Worm (Caenorhabditis elegans) whole organism, mixed stage, embryonic: ENCODE data around the gene sams-1.

Experiments used
- M03D4.4 ChIP-seq: sonication (generic microtip); optimal IDR thresholded peaks from 2 replicates; lab custom pipeline; 2017; ENCODE audit warnings: mild to moderate bottlenecking, missing genetic modification characterization, missing compliant biosample characterization
- bed-3 ChIP-seq: fragments of 200-800 bp; sonication (Bioruptor generic); optimal IDR thresholded peaks from 3 replicates; lab custom pipeline; 2018; ENCODE audit warnings: mild to moderate bottlenecking, missing genetic modification characterization, moderate library complexity, missing compliant biosample characterization
- blmp-1 ChIP-seq: fragments of 150-350 bp; optimal IDR thresholded peaks from 2 replicates; lab custom pipeline; 2014; ENCODE audit warnings: missing biosample characterization, missing genetic modification characterization
- ceh-39 ChIP-seq: fragments of 150-350 bp; optimal IDR thresholded peaks from 2 replicates; lab custom pipeline; 2014; ENCODE audit warnings: missing biosample characterization, missing genetic modification characterization
- ceh-43 ChIP-seq: fragments of 200-800 bp; sonication (Bioruptor generic); optimal IDR thresholded peaks from 2 replicates; lab custom pipeline; 2018; ENCODE audit warnings: mild to moderate bottlenecking, missing genetic modification characterization, moderate library complexity, missing compliant biosample characterization
- ceh-83 ChIP-seq: fragments of 200-800 bp; sonication (Bioruptor generic); optimal IDR thresholded peaks from 2 replicates; lab custom pipeline; 2018; ENCODE audit warnings: mild to moderate bottlenecking, missing genetic modification characterization, missing compliant biosample characterization
- ces-1 ChIP-seq: fragments of 150-350 bp; optimal IDR thresholded peaks from 2 replicates; lab custom pipeline; 2014; ENCODE audit warnings: missing biosample characterization, missing genetic modification reagents, missing genetic modification characterization
- cnd-1 ChIP-seq: fragments of 200-800 bp; sonication (Bioruptor generic); optimal IDR thresholded peaks from 2 replicates; lab custom pipeline; 2018; ENCODE audit warnings: mild to moderate bottlenecking, missing genetic modification characterization, missing compliant biosample characterization
- drap-1 ChIP-seq: fragments of 200-800 bp; sonication (Bioruptor generic); optimal IDR thresholded peaks from 3 replicates; lab custom pipeline; 2018; ENCODE audit warnings: mild to moderate bottlenecking, missing genetic modification characterization, missing compliant biosample characterization
- elt-1 ChIP-seq: sonication (generic microtip); optimal IDR thresholded peaks from 2 replicates; lab custom pipeline; 2017; ENCODE audit warnings: missing genetic modification characterization, mild to moderate bottlenecking, missing compliant biosample characterization, antibody characterized with exemption, moderate library complexity, borderline replicate concordance; ENCODE audit not compliant: insufficient read depth
- flh-1 ChIP-seq: fragments of 200-800 bp; sonication (Bioruptor generic); optimal IDR thresholded peaks from 2 replicates; lab custom pipeline; 2018; ENCODE audit warnings: mild to moderate bottlenecking, missing genetic modification characterization, moderate library complexity, missing compliant biosample characterization
- ham-2 ChIP-seq: fragments of 200-800 bp; sonication (Bioruptor generic); optimal IDR thresholded peaks from 2 replicates; lab custom pipeline; 2018; ENCODE audit warnings: mild to moderate bottlenecking, missing genetic modification characterization, missing compliant biosample characterization
- hlh-1 ChIP-seq: fragments of 150-350 bp; optimal IDR thresholded peaks from 2 replicates; lab custom pipeline; 2014; ENCODE audit warnings: missing biosample characterization, missing genetic modification reagents, missing genetic modification characterization
- lin-32 ChIP-seq: fragments of 200-800 bp; sonication (Bioruptor generic); optimal IDR thresholded peaks from 2 replicates; lab custom pipeline; 2018; ENCODE audit warnings: mild to moderate bottlenecking, missing genetic modification characterization, missing compliant biosample characterization
- lsy-2 ChIP-seq: fragments of 150-350 bp; optimal IDR thresholded peaks from 2 replicates; lab custom pipeline; 2014; ENCODE audit warnings: missing biosample characterization, missing genetic modification characterization
- mab-5 ChIP-seq: fragments of 150-350 bp; optimal IDR thresholded peaks from 2 replicates; lab custom pipeline; 2014; ENCODE audit warnings: missing biosample characterization, missing genetic modification characterization
- mep-1 ChIP-seq: fragments of 150-350 bp; optimal IDR thresholded peaks from 2 replicates; lab custom pipeline; 2017; ENCODE audit warnings: missing biosample characterization, missing genetic modification reagents, missing genetic modification characterization, inconsistent platforms
- mls-2 ChIP-seq: sonication (generic microtip); optimal IDR thresholded peaks from 2 replicates; lab custom pipeline; 2016; ENCODE audit warnings: mild to moderate bottlenecking, missing genetic modification characterization, moderate library complexity, missing compliant biosample characterization
- nhr-12 ChIP-seq: fragments of 150-350 bp; optimal IDR thresholded peaks from 2 replicates; lab custom pipeline; 2014; ENCODE audit warnings: missing biosample characterization, missing genetic modification characterization
- nhr-2 ChIP-seq: fragments of 150-350 bp; optimal IDR thresholded peaks from 2 replicates; lab custom pipeline; 2014; ENCODE audit warnings: missing biosample characterization, missing genetic modification characterization
- nhr-237 ChIP-seq: fragments of 150-350 bp; optimal IDR thresholded peaks from 2 replicates; lab custom pipeline; 2014; ENCODE audit warnings: missing biosample characterization, missing genetic modification characterization
- nhr-28 ChIP-seq: fragments of 150-350 bp; optimal IDR thresholded peaks from 2 replicates; lab custom pipeline; 2014; ENCODE audit warnings: missing biosample characterization, missing genetic modification characterization
- nhr-76 ChIP-seq: sonication (generic microtip); optimal IDR thresholded peaks from 2 replicates; lab custom pipeline; 2017; ENCODE audit warnings: missing biosample characterization, missing genetic modification characterization
- sem-2 ChIP-seq: fragments of 200-800 bp; sonication (Bioruptor generic); optimal IDR thresholded peaks from 2 replicates; lab custom pipeline; 2018; ENCODE audit warnings: mild to moderate bottlenecking, missing genetic modification characterization, missing compliant biosample characterization
- snpc-4 ChIP-seq: fragments of 150-350 bp; optimal IDR thresholded peaks from 2 replicates; lab custom pipeline; 2014; ENCODE audit warnings: missing biosample characterization, missing genetic modification characterization
- sptf-1 ChIP-seq: sonication (generic microtip); optimal IDR thresholded peaks from 2 replicates; lab custom pipeline; 2017; ENCODE audit warnings: mild to moderate bottlenecking, missing genetic modification characterization, moderate library complexity, missing compliant biosample characterization
- tbx-8 ChIP-seq: fragments of 200-800 bp; sonication (Bioruptor generic); optimal IDR thresholded peaks from 2 replicates; lab custom pipeline; 2018; ENCODE audit warnings: mild to moderate bottlenecking, missing genetic modification characterization, moderate library complexity, missing compliant biosample characterization
- unc-120 ChIP-seq: sonication (generic microtip); optimal IDR thresholded peaks from 2 replicates; lab custom pipeline; 2017; ENCODE audit warnings: missing genetic modification characterization, missing compliant biosample characterization; ENCODE audit not compliant: poor library complexity, severe bottlenecking
- unc-39 ChIP-seq: fragments of 150-350 bp; optimal IDR thresholded peaks from 2 replicates; lab custom pipeline; 2014; ENCODE audit warnings: missing biosample characterization, missing genetic modification characterization
- unc-62 ChIP-seq: fragments of 150-350 bp; optimal IDR thresholded peaks from 2 replicates; lab custom pipeline; 2014; ENCODE audit warnings: missing biosample characterization, missing genetic modification reagents, missing genetic modification characterization

sams-1 gene

ce11 chrX:11999573-11999972, 33.8 kb downstream of the sams-1 start:
- TF ChIP-seq blmp-1, result no peak
- TF ChIP-seq mls-2 (tag; lab: Kevin White, UChicago), result no peak
- TF ChIP-seq nhr-28 (tag; lab: Kevin White, UChicago), result no peak
- no peak for TF ChIP-seq flh-1 (GFP tag; lab: Kevin White, UChicago)
- no peak for TF ChIP-seq nhr-237
- no peak for TF ChIP-seq ces-1 (GFP tag; lab: Kevin White, UChicago)
- no peak for TF ChIP-seq unc-120 (tag; lab: Kevin White, UChicago)
- no peak for TF ChIP-seq sem-2
- TF ChIP-seq ceh-39, result no peak
- no peak for TF ChIP-seq nhr-12 (tag; lab: Kevin White, UChicago)
- no peak for TF ChIP-seq ceh-43 (GFP tag; lab: Kevin White, UChicago)
- TF ChIP-seq snpc-4 (tag; lab: Kevin White, UChicago), result no peak
- no peak for TF ChIP-seq nhr-76
- TF ChIP-seq mab-5 (tag; lab: Kevin White, UChicago), result no peak
- TF ChIP-seq bed-3 (GFP tag; lab: Kevin White, UChicago), result no peak
- TF ChIP-seq unc-62 (GFP tag; lab: Kevin White, UChicago), result no peak
- TF ChIP-seq M03D4.4 (tag; lab: Kevin White, UChicago), result no peak
- no peak for TF ChIP-seq tbx-8
- TF ChIP-seq mep-1 (tag; lab: Kevin White, UChicago), result no peak
- TF ChIP-seq hlh-1 (tag; lab: Kevin White, UChicago), result no peak

ce11 chrX:12001600-12001999, 35.8 kb downstream of the sams-1 start:
- TF ChIP-seq cnd-1 (tag; lab: Kevin White, UChicago) (no peak), lsy-2 (tag; lab: Kevin White, UChicago) (no peak), flh-1 (GFP tag; lab: Kevin White, UChicago) (no peak), nhr-76 (no peak), sem-2 (no peak), unc-39 (tag; lab: Kevin White, UChicago) (no peak), ceh-43 (GFP tag; lab: Kevin White, UChicago) (no peak), tbx-8 (no peak), bed-3 (GFP tag; lab: Kevin White, UChicago) (no peak), nhr-237 (no peak), mab-5 (tag; lab: Kevin White, UChicago) (no peak), M03D4.4 (tag; lab: Kevin White, UChicago) (no peak), ceh-83 (GFP tag; lab: Kevin White, UChicago) (no peak), hlh-1 (tag; lab: Kevin White, UChicago) (no peak), elt-1 (tag; lab: Kevin White, UChicago) (no peak), ham-2 (no peak), ceh-39 (no peak), lin-32 (GFP tag; lab: Kevin White, UChicago) (no peak)

ce11 chrX:12003969-12004368, 38.2 kb downstream of the sams-1 start:
- TF ChIP-seq M03D4.4 (tag; lab: Kevin White, UChicago), result no peak
- no peak for TF ChIP-seq unc-120 (tag; lab: Kevin White, UChicago)
- TF ChIP-seq nhr-2 (tag; lab: Kevin White, UChicago), result no peak
- no peak for TF ChIP-seq nhr-28 (tag; lab: Kevin White, UChicago)
- TF ChIP-seq nhr-12 (tag; lab: Kevin White, UChicago), result no peak
- TF ChIP-seq drap-1 (GFP tag; lab: Kevin White, UChicago), result no peak

ce11 chrX:12004925-12005324, 39.2 kb downstream of the sams-1 start:
- TF ChIP-seq sem-2, result no peak
- TF ChIP-seq, all 35 proteins: peak for 0

ce11 chrX:12005499-12005959, 39.8 kb downstream of the sams-1 start, which contains the start of gene sma-5:
Gene sma-5 (minus strand): TSS chrX:12005549.
- TF ChIP-seq nhr-28 (tag; lab: Kevin White, UChicago) (no peak), snpc-4 (tag; lab: Kevin White, UChicago) (no peak), unc-120 (tag; lab: Kevin White, UChicago) (no peak), sptf-1 (tag; lab: Kevin White, UChicago) (no peak), nhr-237 (no peak), bed-3 (GFP tag; lab: Kevin White, UChicago) (no peak), nhr-12 (tag; lab: Kevin White, UChicago) (no peak)
